Fruit fly (Drosophila melanogaster): ENCODE data around the gene CG31091.

CG31091 gene

DNA sequence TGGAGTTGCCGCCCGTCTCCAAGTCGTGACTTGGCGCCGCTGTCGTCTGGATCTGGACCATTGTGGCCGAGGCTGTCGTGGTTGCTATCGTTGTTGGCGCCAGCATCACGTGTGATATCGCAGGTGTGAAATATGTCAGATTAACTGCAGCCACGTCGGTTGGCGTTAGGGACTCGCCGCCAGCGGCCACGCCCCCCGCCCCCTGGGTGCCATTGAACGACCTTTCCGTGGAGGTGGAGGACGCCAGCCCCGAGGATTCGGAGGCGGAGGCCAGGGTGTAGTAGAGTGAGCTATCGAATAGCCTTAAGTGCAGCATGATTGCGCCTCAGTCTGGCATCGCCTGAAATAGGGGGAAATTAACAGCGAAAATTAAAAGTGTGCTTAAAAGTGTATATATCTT, 41.6 kb downstream of the CG31091 start (continued):
- TF ChIP-seq CG10543 (GFP tag; optimal IDR thresholded peaks at IDR 0.05) = no peak
- no peak for TF ChIP-seq Dp (GFP tag; optimal IDR thresholded peaks at IDR 0.05)
- no peak for TF ChIP-seq eyg (GFP tag; optimal IDR thresholded peaks at IDR 0.05)
